Fruit fly (Drosophila melanogaster): Measurements from ENCODE around the gene aop.

DNA sequence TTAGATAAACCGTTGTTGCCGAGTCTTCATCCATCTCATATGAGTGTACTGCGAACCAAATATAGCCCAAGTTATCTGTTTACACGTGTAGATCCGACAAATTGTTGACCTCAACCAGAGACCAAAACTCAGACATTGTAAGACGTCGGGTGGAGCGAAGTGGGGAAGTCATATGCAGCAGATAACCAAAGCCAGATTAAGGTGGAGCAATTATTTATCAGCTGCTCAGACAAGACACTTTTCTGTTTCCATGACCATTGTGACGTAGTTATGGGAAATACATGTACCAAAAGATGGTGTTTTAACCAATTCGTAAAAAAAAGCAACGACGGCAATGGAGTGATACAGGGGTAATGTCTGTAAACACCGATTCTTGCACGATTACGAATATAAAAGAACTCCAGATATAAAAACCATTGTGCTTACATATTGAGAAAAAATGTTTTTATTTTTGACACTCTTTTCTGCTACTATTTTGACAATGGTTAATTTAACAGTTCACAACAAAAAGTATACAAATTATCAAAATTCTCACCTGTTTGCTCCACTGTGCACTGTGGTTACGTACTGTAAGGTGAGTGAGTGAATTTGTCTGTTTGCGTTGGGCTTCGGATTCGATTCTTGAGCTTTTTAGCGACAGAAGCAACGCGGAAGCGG, 1.1 kb downstream of the aop start:
- TF ChIP-seq pan (optimal IDR thresholded peaks at IDR 0.05) (no peak), usp (GFP tag; optimal IDR thresholded peaks at IDR 0.05) (no peak)

All from whole organism.